Fruit fly (Drosophila melanogaster): ENCODE measurements around the gene CG43401.

dm6 chr2L:1431430-1431829, 3.2 kb downstream of the CG43401 start:
- TF ChIP-seq CG8478 (optimal IDR thresholded peaks at IDR 0.05) (no peak), CTCF (optimal IDR thresholded peaks at IDR 0.05) (no peak)

Data from S2 (cell line).